Fruit fly (Drosophila melanogaster): ENCODE data around the gene CG15812.

DNA sequence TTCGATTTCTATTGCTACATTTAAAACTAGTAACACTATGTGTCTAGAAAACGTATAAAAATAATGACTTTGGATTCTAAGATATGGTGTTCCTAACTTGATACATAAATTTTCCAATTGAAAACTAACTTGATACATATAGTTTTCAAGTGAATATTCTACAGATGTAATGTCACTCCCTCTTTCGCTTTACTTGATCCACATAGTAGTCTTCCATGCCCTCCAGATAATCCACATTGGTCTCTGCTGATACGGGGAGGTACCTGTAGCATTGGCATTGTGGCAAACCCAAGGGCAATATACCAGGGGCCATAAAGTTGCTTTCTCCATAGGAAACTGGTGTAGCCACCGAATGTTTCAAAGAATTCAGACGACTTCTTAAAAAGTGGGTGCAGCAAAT, 48.7 kb upstream of the CG15812 start, which contains the start of gene CG45066:
- TF ChIP-seq brk (GFP tag; optimal IDR thresholded peaks at IDR 0.05): no peak
- TF ChIP-seq br (GFP tag; optimal IDR thresholded peaks at IDR 0.05): no peak
- TF ChIP-seq usp (GFP tag; optimal IDR thresholded peaks at IDR 0.05): no peak
- TF ChIP-seq ey (GFP tag; optimal IDR thresholded peaks at IDR 0.05): no peak
- TF ChIP-seq jim (GFP tag; optimal IDR thresholded peaks at IDR 0.05): no peak
